Fruit fly (Drosophila melanogaster) whole organism, prepupa: ENCODE data around the gene CG11381.

Experiments used
- CG10631 ChIP-seq: fragments of 200-800 bp; sonication (Bioruptor generic); optimal IDR thresholded peaks from 2 replicates; lab custom pipeline; 2016; ENCODE audit warnings: missing biosample characterization, missing genetic modification characterization
- CG10669 ChIP-seq: fragments of 200-800 bp; sonication (Bioruptor generic); optimal IDR thresholded peaks from 3 replicates; lab custom pipeline; 2018; ENCODE audit warnings: missing biosample characterization, mild to moderate bottlenecking, missing genetic modification characterization, moderate library complexity
- CG11294 ChIP-seq: fragments of 200-800 bp; sonication (Bioruptor generic); IDR thresholded peaks from 2 replicates; pipeline ENCODE4 v1.3.6; 2022; ENCODE audit warnings: missing biosample characterization, missing genetic modification characterization
- CG15336 ChIP-seq: fragments of 200-800 bp; sonication (Bioruptor generic); IDR thresholded peaks from 2 replicates; pipeline ENCODE4 v1.3.6; 2022; ENCODE audit warnings: missing biosample characterization, missing genetic modification characterization
- CG1621 ChIP-seq: fragments of 200-800 bp; sonication (Bioruptor generic); optimal IDR thresholded peaks from 3 replicates; lab custom pipeline; 2018; ENCODE audit warnings: missing biosample characterization, mild to moderate bottlenecking, missing genetic modification characterization
- CG16779 ChIP-seq: fragments of 200-800 bp; sonication (Bioruptor generic); optimal IDR thresholded peaks from 3 replicates; lab custom pipeline; 2017; ENCODE audit warnings: missing biosample characterization, mild to moderate bottlenecking, missing genetic modification characterization
- CG3032 ChIP-seq: fragments of 200-800 bp; optimal IDR thresholded peaks from 2 replicates; lab custom pipeline; 2019; ENCODE audit warnings: missing biosample characterization, mild to moderate bottlenecking, missing genetic modification characterization, moderate library complexity
- CG31627 ChIP-seq: fragments of 200-800 bp; sonication (Bioruptor generic); optimal IDR thresholded peaks from 3 replicates; lab custom pipeline; 2016; ENCODE audit warnings: missing biosample characterization, missing genetic modification characterization
- CG32006 ChIP-seq: fragments of 200-800 bp; sonication (Bioruptor generic); optimal IDR thresholded peaks from 3 replicates; lab custom pipeline; 2017; ENCODE audit warnings: missing biosample characterization, mild to moderate bottlenecking, missing genetic modification characterization
- CG3919 ChIP-seq: fragments of 200-800 bp; sonication (Bioruptor generic); optimal IDR thresholded peaks from 3 replicates; lab custom pipeline; 2016; ENCODE audit warnings: missing biosample characterization, missing genetic modification characterization
- CG4318 ChIP-seq: fragments of 200-800 bp; sonication (Bioruptor generic); optimal IDR thresholded peaks from 3 replicates; lab custom pipeline; 2017; ENCODE audit warnings: missing biosample characterization, mild to moderate bottlenecking, missing genetic modification characterization
- CG6276 ChIP-seq: fragments of 200-800 bp; sonication (Bioruptor generic); optimal IDR thresholded peaks from 2 replicates; lab custom pipeline; 2017; ENCODE audit warnings: missing biosample characterization, mild to moderate bottlenecking, missing genetic modification characterization
- CG6808 ChIP-seq: fragments of 200-800 bp; sonication (Bioruptor generic); optimal IDR thresholded peaks from 3 replicates; lab custom pipeline; 2017; ENCODE audit warnings: missing biosample characterization, missing genetic modification characterization, mild to moderate bottlenecking, moderate library complexity, missing genetic modification reagents
- CG6854 ChIP-seq: fragments of 200-800 bp; sonication (Bioruptor generic); optimal IDR thresholded peaks from 2 replicates; lab custom pipeline; 2017; ENCODE audit warnings: missing biosample characterization, mild to moderate bottlenecking, missing genetic modification characterization
- CG7368 ChIP-seq: fragments of 200-800 bp; sonication (Bioruptor generic); optimal IDR thresholded peaks from 3 replicates; lab custom pipeline; 2016; ENCODE audit warnings: missing biosample characterization, missing genetic modification characterization
- CG8119 ChIP-seq: fragments of 200-800 bp; sonication (Bioruptor generic); IDR thresholded peaks from 3 replicates; pipeline ENCODE4 v1.3.6; 2022; ENCODE audit warnings: missing biosample characterization, missing genetic modification characterization
- CG9139 ChIP-seq: fragments of 200-800 bp; sonication (Bioruptor generic); optimal IDR thresholded peaks from 3 replicates; lab custom pipeline; 2017; ENCODE audit warnings: missing biosample characterization, mild to moderate bottlenecking, missing genetic modification characterization
- Eip93F ChIP-seq: fragments of 200-800 bp; sonication (Bioruptor generic); optimal IDR thresholded peaks from 2 replicates; lab custom pipeline; 2016; ENCODE audit warnings: missing biosample characterization, mild to moderate bottlenecking, missing genetic modification characterization
- Gug ChIP-seq: fragments of 200-800 bp; sonication (Bioruptor generic); IDR thresholded peaks from 2 replicates; pipeline ENCODE4 v1.3.6; 2022; ENCODE audit warnings: missing biosample characterization, missing genetic modification characterization
- Hr39 ChIP-seq: fragments of 200-800 bp; sonication (Bioruptor generic); optimal IDR thresholded peaks from 2 replicates; lab custom pipeline; 2016; ENCODE audit warnings: missing biosample characterization, missing genetic modification characterization
- Hr4 ChIP-seq: fragments of 200-800 bp; sonication (Bioruptor generic); optimal IDR thresholded peaks from 3 replicates; lab custom pipeline; 2016; ENCODE audit warnings: missing biosample characterization, missing genetic modification characterization
- Lpt ChIP-seq: fragments of 200-800 bp; sonication (Bioruptor generic); optimal IDR thresholded peaks from 3 replicates; lab custom pipeline; 2016; ENCODE audit warnings: missing biosample characterization, missing genetic modification characterization
- Met ChIP-seq: fragments of 200-800 bp; sonication (Bioruptor generic); optimal IDR thresholded peaks from 3 replicates; lab custom pipeline; 2016; ENCODE audit warnings: missing biosample characterization, missing genetic modification characterization
- OdsH ChIP-seq: fragments of 200-800 bp; sonication (Bioruptor generic); optimal IDR thresholded peaks from 3 replicates; lab custom pipeline; 2016; ENCODE audit warnings: missing biosample characterization, missing genetic modification characterization
- Smox ChIP-seq: fragments of 200-800 bp; sonication (Bioruptor generic); optimal IDR thresholded peaks from 3 replicates; lab custom pipeline; 2016; ENCODE audit warnings: missing biosample characterization, missing genetic modification characterization
- Sox14 ChIP-seq: fragments of 200-800 bp; sonication (Bioruptor generic); optimal IDR thresholded peaks from 3 replicates; lab custom pipeline; 2016; ENCODE audit warnings: missing biosample characterization, missing genetic modification characterization
- achi ChIP-seq: fragments of 200-800 bp; sonication (Bioruptor generic); optimal IDR thresholded peaks from 3 replicates; lab custom pipeline; 2016; ENCODE audit warnings: missing biosample characterization, missing genetic modification characterization
- acj6 ChIP-seq: fragments of 200-800 bp; sonication (Bioruptor generic); optimal IDR thresholded peaks from 3 replicates; lab custom pipeline; 2016; ENCODE audit warnings: missing biosample characterization, missing genetic modification characterization
- cyc ChIP-seq: fragments of 200-800 bp; sonication (Bioruptor generic); optimal IDR thresholded peaks from 3 replicates; lab custom pipeline; 2016; ENCODE audit warnings: missing biosample characterization, missing genetic modification characterization
- dac ChIP-seq: fragments of 200-800 bp; sonication (Bioruptor generic); optimal IDR thresholded peaks from 2 replicates; lab custom pipeline; 2017; ENCODE audit warnings: missing biosample characterization, mild to moderate bottlenecking, missing genetic modification characterization
- eg ChIP-seq: fragments of 200-800 bp; sonication (Bioruptor generic); IDR thresholded peaks from 3 replicates; pipeline ENCODE4 v1.3.6; 2022; ENCODE audit warnings: missing biosample characterization, missing genetic modification characterization
- esn ChIP-seq: fragments of 200-800 bp; sonication (Bioruptor generic); optimal IDR thresholded peaks from 2 replicates; lab custom pipeline; 2016; ENCODE audit warnings: missing biosample characterization, mild to moderate bottlenecking, missing genetic modification characterization, moderate library complexity
- fd59A ChIP-seq: fragments of 200-800 bp; sonication (Bioruptor generic); optimal IDR thresholded peaks from 2 replicates; lab custom pipeline; 2017; ENCODE audit warnings: missing biosample characterization, mild to moderate bottlenecking, missing genetic modification characterization, missing genetic modification reagents
- fd85E ChIP-seq: fragments of 200-800 bp; sonication (Bioruptor generic); optimal IDR thresholded peaks from 3 replicates; lab custom pipeline; 2016; ENCODE audit warnings: missing biosample characterization, missing genetic modification characterization
- lz ChIP-seq: fragments of 200-800 bp; sonication (Bioruptor generic); optimal IDR thresholded peaks from 3 replicates; lab custom pipeline; 2016; ENCODE audit warnings: missing biosample characterization, missing genetic modification characterization
- net ChIP-seq: fragments of 200-800 bp; sonication (Bioruptor generic); optimal IDR thresholded peaks from 3 replicates; lab custom pipeline; 2016; ENCODE audit warnings: missing biosample characterization, missing genetic modification characterization
- salr ChIP-seq, 2 experiments: fragments of 200-800 bp; sonication (Bioruptor generic); optimal IDR thresholded peaks; 3 replicates each; lab custom pipeline; 2016 to 2018; ENCODE audit warnings: missing biosample characterization in 2 of 2, missing genetic modification characterization in 2 of 2, mild to moderate bottlenecking in 1 of 2
- ss ChIP-seq, 2 experiments: fragments of 200-800 bp; sonication (Bioruptor generic); optimal IDR thresholded peaks; 2 replicates in 1 of 2; 3 replicates in 1 of 2; lab custom pipeline; 2017 to 2018; ENCODE audit warnings: mild to moderate bottlenecking in 2 of 2, missing biosample characterization in 2 of 2, missing genetic modification characterization in 2 of 2, moderate library complexity in 1 of 2
- topi ChIP-seq: fragments of 200-800 bp; sonication (Bioruptor generic); optimal IDR thresholded peaks from 3 replicates; lab custom pipeline; 2016; ENCODE audit warnings: missing biosample characterization, missing genetic modification characterization
- vri ChIP-seq: fragments of 200-800 bp; sonication (Bioruptor generic); optimal IDR thresholded peaks from 3 replicates; lab custom pipeline; 2016; ENCODE audit warnings: missing biosample characterization, mild to moderate bottlenecking, missing genetic modification characterization

The CG11381 gene

DNA sequence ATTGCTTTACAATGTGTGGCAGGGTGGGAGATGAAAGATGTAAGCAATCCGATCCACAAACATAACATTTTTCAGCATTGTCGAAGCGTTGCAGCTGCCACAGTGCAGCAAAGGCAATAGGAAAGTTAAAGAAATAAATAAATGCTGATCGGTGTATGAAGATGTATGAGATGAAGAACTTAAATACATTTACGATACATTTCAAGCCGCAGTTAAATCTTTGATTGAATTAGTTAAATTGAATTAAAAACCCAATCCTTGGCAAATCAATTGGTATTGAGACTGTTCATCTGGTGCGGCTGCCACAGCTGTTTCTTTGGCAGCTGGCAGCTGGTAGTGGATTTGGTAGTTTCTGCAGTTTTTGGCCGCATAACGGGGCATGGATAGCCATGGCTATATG, 5.7 kb upstream of the CG11381 start:
- TF ChIP-seq OdsH (GFP tag; lab: Kevin White, UChicago), result no peak
- TF ChIP-seq CG6276 (GFP tag; lab: Kevin White, UChicago), result no peak
- TF ChIP-seq CG15336 (GFP tag; lab: Robert Waterston, UW), result peak; percentile 85
- TF ChIP-seq CG11294 (GFP tag; lab: Robert Waterston, UW), result 0 out of 2 replicates have a peak, but pooled peaks have one; percentile 25
- no peak for TF ChIP-seq CG16779 (tag; lab: Kevin White, UChicago)
- TF ChIP-seq vri (GFP tag; lab: Kevin White, UChicago), result no peak
- TF ChIP-seq ss (GFP tag; optimal IDR thresholded peaks at IDR 0.05; lab: Kevin White, UChicago), result no peak
- TF ChIP-seq acj6 (GFP tag; lab: Kevin White, UChicago), result no peak
- peak; percentile 64 for TF ChIP-seq CG32006
- TF ChIP-seq CG10631, result no peak
- TF ChIP-seq Met (GFP tag; lab: Kevin White, UChicago), result no peak
- TF ChIP-seq Gug, result peak; percentile 56
- TF ChIP-seq Hr4 (GFP tag; lab: Kevin White, UChicago), result peak; percentile 19
- peak; percentile 47 for TF ChIP-seq CG4318 (GFP tag; lab: Kevin White, UChicago)
- no peak for TF ChIP-seq CG9139 (GFP tag; lab: Kevin White, UChicago)
- no peak for TF ChIP-seq CG6854 (GFP tag; lab: Kevin White, UChicago)
- TF ChIP-seq fd59A (GFP tag; lab: Kevin White, UChicago), result no peak
- peak; percentile 7 for TF ChIP-seq Lpt
- no peak for TF ChIP-seq cyc (GFP tag; lab: Kevin White, UChicago)
- TF ChIP-seq CG1621 (tag; lab: Kevin White, UChicago), result no peak
- no peak for TF ChIP-seq salr (GFP tag; optimal IDR thresholded peaks at IDR 0.05; lab: Kevin White, UChicago)
- TF ChIP-seq Eip93F, result no peak
- TF ChIP-seq CG3919, result no peak
- TF ChIP-seq achi (GFP tag; lab: Kevin White, UChicago), result no peak
- TF ChIP-seq lz (GFP tag; lab: Kevin White, UChicago), result no peak
- no peak for TF ChIP-seq Smox
- no peak for TF ChIP-seq CG7368
- TF ChIP-seq net (GFP tag; lab: Kevin White, UChicago), result no peak
- TF ChIP-seq CG6808 (GFP tag; lab: Kevin White, UChicago), result no peak
- no peak for TF ChIP-seq dac (GFP tag; lab: Kevin White, UChicago)
- no peak for TF ChIP-seq fd85E
- no peak for TF ChIP-seq topi (GFP tag; lab: Kevin White, UChicago)
- peak; percentile 78 for TF ChIP-seq eg (GFP tag; lab: Robert Waterston, UW)
- no peak for TF ChIP-seq CG31627 (GFP tag; lab: Kevin White, UChicago)
- TF ChIP-seq CG8119 (GFP tag; lab: Robert Waterston, UW), result peak; percentile 82
- TF ChIP-seq, all 60 proteins: peak for 9

dm6 chrX:1199246-1199645, 4.3 kb upstream of the CG11381 start, which contains the start of gene CG14625:
TSS of gene CG14625 (plus strand) at chrX:1199546.
- TF ChIP-seq OdsH (GFP tag; lab: Kevin White, UChicago), result no peak
- no peak for TF ChIP-seq CG15336 (GFP tag; lab: Robert Waterston, UW)
- TF ChIP-seq net (GFP tag; lab: Kevin White, UChicago), result no peak
- TF ChIP-seq CG10669, result no peak
- no peak for TF ChIP-seq Met (GFP tag; lab: Kevin White, UChicago)
- no peak for TF ChIP-seq topi (GFP tag; lab: Kevin White, UChicago)
- no peak for TF ChIP-seq lz (GFP tag; lab: Kevin White, UChicago)
- no peak for TF ChIP-seq CG6854 (GFP tag; lab: Kevin White, UChicago)
- TF ChIP-seq CG8119 (GFP tag; lab: Robert Waterston, UW), result no peak

- TF ChIP-seq esn (GFP tag; lab: Kevin White, UChicago), result no peak
- TF ChIP-seq CG10631, result no peak
- TF ChIP-seq CG6854 (GFP tag; lab: Kevin White, UChicago), result no peak
- no peak for TF ChIP-seq CG3032 (tag; lab: Kevin White, UChicago)
- no peak for TF ChIP-seq CG15336 (GFP tag; lab: Robert Waterston, UW)
- TF ChIP-seq CG11294 (GFP tag; lab: Robert Waterston, UW), result no peak
- no peak for TF ChIP-seq Hr39
- TF ChIP-seq Sox14, result no peak
- no peak for TF ChIP-seq CG6808 (GFP tag; lab: Kevin White, UChicago)
- TF ChIP-seq, all 60 proteins: peak for 0
Observed at dm6 chrX:1206437-1206836, 2.9 kb downstream of the CG11381 start, which contains the start of gene CG14624. TSS of gene CG14624 (plus strand) at chrX:1206737.
